Fruit fly (Drosophila melanogaster): ENCODE results near the gene ush.

ush gene

DNA sequence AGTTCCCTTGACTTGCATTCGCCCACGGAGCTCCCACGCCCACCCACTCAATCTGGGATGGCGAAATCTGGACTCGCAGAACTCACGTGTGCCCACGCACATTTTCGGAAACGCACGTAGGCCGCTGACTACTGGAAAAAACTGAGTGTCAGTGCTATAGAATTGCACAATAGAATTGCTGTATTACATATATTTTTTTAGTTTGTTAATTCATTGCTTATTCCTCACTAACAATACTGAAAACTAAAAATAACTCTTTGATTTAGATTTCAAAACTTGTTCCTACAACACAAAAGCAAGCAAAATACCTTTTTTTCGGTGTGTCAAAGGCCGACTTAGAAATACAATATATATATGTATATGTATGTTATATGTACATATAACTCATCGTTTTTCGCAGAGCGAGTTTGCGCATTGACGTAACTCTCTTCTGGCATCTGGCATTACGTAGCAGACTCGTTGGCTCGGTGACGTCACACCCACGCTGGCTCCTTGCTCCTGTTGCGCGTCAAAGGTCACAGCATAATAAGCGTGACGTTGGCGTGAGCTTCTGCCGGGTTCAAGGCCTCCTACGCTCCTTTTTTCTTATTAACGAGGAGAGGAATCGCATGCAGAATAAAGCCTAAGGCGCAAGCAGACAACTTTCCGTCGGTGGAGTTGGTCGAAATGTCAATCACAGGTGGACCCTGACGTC, 5.9 kb downstream of the ush start (continued):
- peak; percentile 71 for TF ChIP-seq CG18011 (GFP tag; optimal IDR thresholded peaks at IDR 0.05)
- no peak for TF ChIP-seq BEAF-32 (GFP tag; optimal IDR thresholded peaks at IDR 0.05)
- TF ChIP-seq sna (GFP tag; IDR thresholded peaks at IDR 0.05; ENCODE audit: partially characterized antibody), result no peak
- TF ChIP-seq en (GFP tag; optimal IDR thresholded peaks at IDR 0.05), result no peak
- TF ChIP-seq Xbp1 (GFP tag; optimal IDR thresholded peaks at IDR 0.05), result peak; percentile 78
- no peak for TF ChIP-seq wdn (GFP tag; IDR thresholded peaks at IDR 0.05)
- no peak for TF ChIP-seq pzg (GFP tag; optimal IDR thresholded peaks at IDR 0.05)
- no peak for TF ChIP-seq CG15073 (GFP tag; optimal IDR thresholded peaks at IDR 0.05)
- peak; percentile 33 for TF ChIP-seq CG31388 (GFP tag; optimal IDR thresholded peaks at IDR 0.05)
- TF ChIP-seq grn (GFP tag; optimal IDR thresholded peaks at IDR 0.05), result no peak
- no peak for TF ChIP-seq gt (GFP tag; IDR thresholded peaks at IDR 0.05)
- no peak for TF ChIP-seq inv (GFP tag; IDR thresholded peaks at IDR 0.05; ENCODE audit: partially characterized antibody)
- TF ChIP-seq CG8924 (tag; optimal IDR thresholded peaks at IDR 0.05), result peak; percentile 80
- peak; percentile 90 for TF ChIP-seq CG12769 (tag; optimal IDR thresholded peaks at IDR 0.05)
- no peak for TF ChIP-seq NC2β (GFP tag; optimal IDR thresholded peaks at IDR 0.05)
- TF ChIP-seq dmrt11E (tag; optimal IDR thresholded peaks at IDR 0.05), result no peak
- TF ChIP-seq CG31224 (GFP tag; IDR thresholded peaks at IDR 0.05), result no peak
- TF ChIP-seq HLHmδ (GFP tag; optimal IDR thresholded peaks at IDR 0.05), result no peak
- no peak for TF ChIP-seq ssp (GFP tag; IDR thresholded peaks at IDR 0.05)
- TF ChIP-seq sd (tag; optimal IDR thresholded peaks at IDR 0.05), result no peak
- TF ChIP-seq CG4707 (GFP tag; optimal IDR thresholded peaks at IDR 0.05), result no peak
- TF ChIP-seq Aef1 (GFP tag; IDR thresholded peaks at IDR 0.05), result no peak
- no peak for TF ChIP-seq CG2129 (GFP tag; IDR thresholded peaks at IDR 0.05; ENCODE audit: partially characterized antibody)
- peak; percentile 77 for TF ChIP-seq CG12155 (GFP tag; optimal IDR thresholded peaks at IDR 0.05)
- peak; percentile 31 for TF ChIP-seq pum (GFP tag; optimal IDR thresholded peaks at IDR 0.05)
- peak; percentile 64 for TF ChIP-seq ems (GFP tag; optimal IDR thresholded peaks at IDR 0.05)
- peak; percentile 68 for TF ChIP-seq CG3838 (GFP tag; optimal IDR thresholded peaks at IDR 0.05)
- TF ChIP-seq ro (GFP tag; IDR thresholded peaks at IDR 0.05), result no peak
- TF ChIP-seq chinmo (GFP tag; IDR thresholded peaks at IDR 0.05; ENCODE audit: partially characterized antibody), result no peak
- no peak for TF ChIP-seq CG42726 (GFP tag; IDR thresholded peaks at IDR 0.05; ENCODE audit: partially characterized antibody)
- no peak for TF ChIP-seq CG4730 (GFP tag; IDR thresholded peaks at IDR 0.05)
- TF ChIP-seq gro (GFP tag; optimal IDR thresholded peaks at IDR 0.05), result peak; percentile 65
- TF ChIP-seq fu2 (GFP tag; optimal IDR thresholded peaks at IDR 0.05), result peak; percentile 68
- no peak for TF ChIP-seq CG33557 (GFP tag; optimal IDR thresholded peaks at IDR 0.05)
- peak; percentile 44 for TF ChIP-seq sima (GFP tag; optimal IDR thresholded peaks at IDR 0.05)
- TF ChIP-seq Hand (GFP tag; optimal IDR thresholded peaks at IDR 0.05), result peak; percentile 86
- TF ChIP-seq vnd (GFP tag; IDR thresholded peaks at IDR 0.05; ENCODE audit: partially characterized antibody), result no peak
- no peak for TF ChIP-seq CG8478 (optimal IDR thresholded peaks at IDR 0.05)
- TF ChIP-seq Nf-YC (tag; optimal IDR thresholded peaks at IDR 0.05), result peak; percentile 58
- no peak for TF ChIP-seq NFAT (GFP tag; IDR thresholded peaks at IDR 0.05)
- TF ChIP-seq pho (GFP tag; optimal IDR thresholded peaks at IDR 0.05), result peak; percentile 76
- TF ChIP-seq Ravus (GFP tag; IDR thresholded peaks at IDR 0.05), result no peak
- TF ChIP-seq aop (GFP tag; IDR thresholded peaks at IDR 0.05), result no peak
- peak; percentile 90 for TF ChIP-seq fd3F (GFP tag; optimal IDR thresholded peaks at IDR 0.05)
- TF ChIP-seq CG7372 (GFP tag; IDR thresholded peaks at IDR 0.05), result no peak
- no peak for TF ChIP-seq CG7271 (tag; optimal IDR thresholded peaks at IDR 0.05)
- no peak for TF ChIP-seq al (GFP tag; IDR thresholded peaks at IDR 0.05)
- TF ChIP-seq CG7928 (GFP tag; optimal IDR thresholded peaks at IDR 0.05), result no peak
- TF ChIP-seq bsh (GFP tag; optimal IDR thresholded peaks at IDR 0.05), result peak in 1 of 2 experiments; percentile 64
- TF ChIP-seq CG4854 (GFP tag; optimal IDR thresholded peaks at IDR 0.05), result peak; percentile 64

All from whole organism, embryonic.